Worm (Caenorhabditis elegans): ENCODE data around the gene C08H9.16.

DNA sequence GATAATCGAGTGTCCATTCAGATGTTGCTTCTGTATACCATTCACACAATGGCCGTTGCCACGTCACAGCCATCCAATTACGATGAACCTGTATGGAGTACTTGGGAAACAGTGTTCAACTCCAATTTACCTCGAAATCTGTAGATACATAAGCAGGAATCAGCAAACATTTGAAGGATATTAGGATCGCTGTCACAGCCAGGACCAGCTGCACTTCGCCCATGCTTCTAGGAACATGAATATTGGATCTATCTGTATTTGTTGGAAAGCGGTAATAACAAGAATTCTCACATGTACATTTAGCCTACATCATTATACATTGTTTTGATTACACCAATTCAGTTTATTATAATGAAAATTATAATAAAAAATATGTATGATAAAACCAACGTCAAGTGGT, 6.4 kb upstream of the C08H9.16 start, which contains the start of gene algn-8:
- TF ChIP-seq med-1 (GFP tag; optimal IDR thresholded peaks at IDR 0.05; ENCODE audit: insufficient read depth): no peak
- TF ChIP-seq cog-1 (tag; optimal IDR thresholded peaks at IDR 0.05): no peak
- TF ChIP-seq flt-1 (GFP tag; IDR thresholded peaks at IDR 0.05): no peak
- no peak for TF ChIP-seq ztf-23 (GFP tag; IDR thresholded peaks at IDR 0.05)
- no peak for TF ChIP-seq klf-2 (GFP tag; conservative IDR thresholded peaks at IDR 0.05)
- no peak for TF ChIP-seq ref-1 (GFP tag; conservative IDR thresholded peaks at IDR 0.05)
- no peak for TF ChIP-seq ztf-29 (GFP tag; IDR thresholded peaks at IDR 0.05)
- no peak for TF ChIP-seq T22C8.4 (GFP tag; IDR thresholded peaks at IDR 0.05)

All from whole organism, midembryonic.